Fruit fly (Drosophila melanogaster): ENCODE data around the gene MED15.

- TF ChIP-seq h (optimal IDR thresholded peaks at IDR 0.05): no peak
- no peak for TF ChIP-seq Myc (optimal IDR thresholded peaks at IDR 0.05)
- no peak for TF ChIP-seq Sin3A (optimal IDR thresholded peaks at IDR 0.05)
- TF ChIP-seq psq (optimal IDR thresholded peaks at IDR 0.05): no peak
These were observed 33.6 kb downstream of the MED15 start for dm6 chr2L:506443-506842.

Data from Kc167 (cell line).